Fruit fly (Drosophila melanogaster) whole organism, wandering third instar larva: Measurements from ENCODE around the gene Ent2.

ENCODE experiments used
- CG9705 ChIP-seq: fragments of 200-800 bp; sonication (Bioruptor generic); optimal IDR thresholded peaks from 2 replicates; lab custom pipeline; 2018; ENCODE audit warnings: missing biosample characterization, mild to moderate bottlenecking, missing genetic modification characterization
- CrebA ChIP-seq: fragments of 200-800 bp; sonication (Bioruptor generic); optimal IDR thresholded peaks from 2 replicates; lab custom pipeline; 2016; ENCODE audit warnings: missing biosample characterization, mild to moderate bottlenecking, missing genetic modification characterization, borderline replicate concordance
- Dfd ChIP-seq: fragments of >200 bp; optimal IDR thresholded peaks from 2 replicates; lab custom pipeline; 2017; ENCODE audit warnings: missing biosample characterization, missing genetic modification characterization
- Hr78 ChIP-seq: fragments of >200 bp; optimal IDR thresholded peaks from 2 replicates; lab custom pipeline; 2017; ENCODE audit warnings: missing biosample characterization, missing genetic modification characterization
- Mio ChIP-seq: sonication (Bioruptor generic); optimal IDR thresholded peaks from 2 replicates; lab custom pipeline; 2016; ENCODE audit warnings: missing biosample characterization, missing genetic modification characterization
- Sp1 ChIP-seq: fragments of 200-800 bp; sonication (Bioruptor generic); optimal IDR thresholded peaks from 3 replicates; lab custom pipeline; 2019; ENCODE audit warnings: missing biosample characterization, mild to moderate bottlenecking, missing genetic modification characterization, moderate library complexity
- brk ChIP-seq: fragments of 200-800 bp; sonication (Bioruptor generic); optimal IDR thresholded peaks from 2 replicates; lab custom pipeline; 2016; ENCODE audit warnings: missing biosample characterization, mild to moderate bottlenecking, missing genetic modification characterization
- dl ChIP-seq, 2 experiments: fragments of 175-275, 200-275 bp in 1 of 2; fragments of 200-275 bp in 1 of 2; sonication (Bioruptor generic); optimal IDR thresholded peaks; lab custom pipeline; 2018; ENCODE audit warnings: mild to moderate bottlenecking in 2 of 2, missing biosample characterization in 2 of 2, missing genetic modification characterization in 2 of 2, moderate library complexity in 2 of 2; ENCODE audit not compliant: partially characterized antibody in 2 of 2, insufficient read depth in 1 of 2
- h ChIP-seq: fragments of 200-800 bp; sonication (Bioruptor generic); optimal IDR thresholded peaks from 3 replicates; lab custom pipeline; 2016; ENCODE audit warnings: missing biosample characterization, mild to moderate bottlenecking, missing genetic modification characterization
- lola ChIP-seq: fragments of >200 bp; optimal IDR thresholded peaks from 2 replicates; lab custom pipeline; 2017; ENCODE audit warnings: missing biosample characterization, missing genetic modification characterization
- psq ChIP-seq: fragments of 200-800 bp; sonication (Bioruptor generic); optimal IDR thresholded peaks from 3 replicates; lab custom pipeline; 2017; ENCODE audit warnings: missing biosample characterization, mild to moderate bottlenecking, missing genetic modification characterization, moderate library complexity
- rgr ChIP-seq: fragments of 200-800 bp; sonication (Bioruptor generic); optimal IDR thresholded peaks from 3 replicates; lab custom pipeline; 2016; ENCODE audit warnings: missing biosample characterization, mild to moderate bottlenecking, missing genetic modification characterization
- usp ChIP-seq: fragments of >200 bp; optimal IDR thresholded peaks from 2 replicates; lab custom pipeline; 2017; ENCODE audit warnings: missing biosample characterization, missing genetic modification characterization

DNA sequence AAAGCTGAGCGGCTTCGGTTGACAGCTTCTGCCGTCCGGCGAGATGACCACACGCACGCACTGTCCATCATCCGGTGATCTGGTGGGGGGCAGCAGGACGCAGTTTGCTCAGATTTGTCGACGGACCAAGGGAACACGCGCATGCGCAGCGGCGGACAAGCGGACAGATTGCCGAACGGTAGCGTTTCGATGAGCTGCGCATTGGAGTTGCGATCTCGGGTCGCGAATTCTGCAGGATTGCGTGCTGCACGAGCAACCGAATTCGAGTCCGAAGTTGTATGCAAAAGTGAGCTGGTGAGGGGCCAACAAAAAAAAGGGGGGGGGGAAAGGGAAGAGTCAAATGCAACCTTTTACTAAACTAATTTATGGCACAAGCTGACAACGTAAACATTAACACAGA, 28.4 kb upstream of the Ent2 start:
- TF ChIP-seq brk (no peak), psq (GFP tag; lab: Kevin White, UChicago) (no peak), dl (GFP tag; optimal IDR thresholded peaks at IDR 0.05; lab: Kevin White, UChicago; ENCODE audit: insufficient read depth in 1 of 2, partially characterized antibody in 2 of 2) (no peak), usp (GFP tag; lab: Kevin White, UChicago) (no peak), CG9705 (GFP tag; lab: Kevin White, UChicago) (no peak), Sp1 (GFP tag; lab: Kevin White, UChicago) (no peak), Mio (GFP tag; lab: Kevin White, UChicago) (no peak), lola (no peak), rgr (GFP tag; lab: Kevin White, UChicago) (no peak), Dfd (GFP tag; lab: Kevin White, UChicago) (no peak), CrebA (GFP tag; lab: Kevin White, UChicago) (no peak), h (GFP tag; lab: Kevin White, UChicago) (no peak), Hr78 (GFP tag; lab: Kevin White, UChicago) (no peak)
